Fruit fly (Drosophila melanogaster) whole organism, embryonic: ENCODE data around the gene CG6689.

Source experiments
- CG10147 ChIP-seq: fragments of 200-800 bp; sonication (Bioruptor generic); optimal IDR thresholded peaks from 2 replicates; lab custom pipeline; 2019; ENCODE audit warnings: missing biosample characterization, mild to moderate bottlenecking, missing genetic modification characterization, moderate library complexity
- CG11085 ChIP-seq: fragments of 200-800 bp; sonication (Bioruptor generic); IDR thresholded peaks from 2 replicates; pipeline ENCODE4 v1.3.6; 2022; ENCODE audit warnings: missing biosample characterization, missing genetic modification characterization
- CG13894 ChIP-seq: fragments of 200-800 bp; sonication (Bioruptor generic); optimal IDR thresholded peaks from 3 replicates; lab custom pipeline; 2018; ENCODE audit warnings: missing biosample characterization, mild to moderate bottlenecking, missing genetic modification characterization, moderate library complexity
- CG15479 ChIP-seq: fragments of 200-800 bp; sonication (Bioruptor generic); optimal IDR thresholded peaks from 3 replicates; lab custom pipeline; 2019; ENCODE audit warnings: missing biosample characterization, mild to moderate bottlenecking, missing genetic modification characterization, moderate library complexity
- CG1603 ChIP-seq: fragments of 200-800 bp; sonication (Bioruptor generic); optimal IDR thresholded peaks from 2 replicates; lab custom pipeline; 2019; ENCODE audit warnings: missing biosample characterization, mild to moderate bottlenecking, missing genetic modification characterization, moderate library complexity
- CG1647 ChIP-seq: fragments of 200-800 bp; sonication (Bioruptor generic); optimal IDR thresholded peaks from 3 replicates; lab custom pipeline; 2016; ENCODE audit warnings: missing biosample characterization, missing genetic modification characterization
- CG1832 ChIP-seq: fragments of 200-800 bp; sonication (Bioruptor generic); optimal IDR thresholded peaks from 2 replicates; lab custom pipeline; 2017; ENCODE audit warnings: missing biosample characterization, mild to moderate bottlenecking, missing genetic modification characterization, inconsistent platforms
- CG2875 ChIP-seq: fragments of 200-800 bp; sonication (Bioruptor generic); optimal IDR thresholded peaks from 2 replicates; lab custom pipeline; 2017; ENCODE audit warnings: missing biosample characterization, mild to moderate bottlenecking, missing genetic modification characterization, missing genetic modification reagents
- CG30431 ChIP-seq: fragments of 200-800 bp; sonication (Bioruptor generic); optimal IDR thresholded peaks from 2 replicates; lab custom pipeline; 2017; ENCODE audit warnings: missing biosample characterization, missing genetic modification characterization
- CG3065 ChIP-seq: fragments of 200-800 bp; sonication (Bioruptor generic); optimal IDR thresholded peaks from 2 replicates; lab custom pipeline; 2016; ENCODE audit warnings: missing biosample characterization, missing genetic modification characterization
- CG3838 ChIP-seq: fragments of 200-800 bp; sonication (Bioruptor generic); optimal IDR thresholded peaks from 3 replicates; lab custom pipeline; 2016; ENCODE audit warnings: missing biosample characterization, missing genetic modification characterization
- CG7745 ChIP-seq: fragments of 200-800 bp; sonication (Bioruptor generic); optimal IDR thresholded peaks from 2 replicates; lab custom pipeline; 2018; ENCODE audit warnings: missing biosample characterization, mild to moderate bottlenecking, missing genetic modification characterization, moderate library complexity
- CG8290 ChIP-seq, 3 experiments: fragments of 200-800 bp; sonication (Bioruptor generic); optimal IDR thresholded peaks; 2 replicates each; lab custom pipeline; 2016 to 2019; ENCODE audit warnings: missing biosample characterization in 3 of 3, missing genetic modification characterization in 3 of 3, mild to moderate bottlenecking in 2 of 3, moderate library complexity in 1 of 3
- CG9876 ChIP-seq: fragments of 200-800 bp; sonication (Bioruptor generic); optimal IDR thresholded peaks from 2 replicates; lab custom pipeline; 2016; ENCODE audit warnings: missing biosample characterization, missing genetic modification characterization
- CHES-1-like ChIP-seq: fragments of 200-800 bp; sonication (Bioruptor generic); optimal IDR thresholded peaks from 2 replicates; lab custom pipeline; 2016; ENCODE audit warnings: missing biosample characterization, missing genetic modification characterization
- Dad ChIP-seq: fragments of 200-800 bp; sonication (Bioruptor generic); optimal IDR thresholded peaks from 3 replicates; lab custom pipeline; 2016; ENCODE audit warnings: missing biosample characterization, missing genetic modification characterization
- E2f2 ChIP-seq: fragments of 200-800 bp; sonication (Bioruptor generic); IDR thresholded peaks from 2 replicates; pipeline ENCODE4 v1.3.6; 2022; ENCODE audit warnings: missing biosample characterization, missing genetic modification characterization
- Ets65A ChIP-seq: fragments of 200-800 bp; sonication (Bioruptor generic); peaks from one replicate; lab custom pipeline; 2016; ENCODE audit warnings: missing biosample characterization, missing genetic modification characterization
- Lhr ChIP-seq: fragments of 200-800 bp; sonication (Bioruptor generic); optimal IDR thresholded peaks from 3 replicates; lab custom pipeline; 2017; ENCODE audit warnings: mild to moderate bottlenecking, missing biosample characterization, missing genetic modification reagents, missing genetic modification characterization
- MESR4 ChIP-seq: fragments of 200-800 bp; sonication (Bioruptor generic); optimal IDR thresholded peaks from 2 replicates; lab custom pipeline; 2018; ENCODE audit warnings: missing biosample characterization, mild to moderate bottlenecking, missing genetic modification characterization, moderate library complexity
- Pdp1 ChIP-seq, 2 experiments: fragments of 200-800 bp; sonication (Bioruptor generic); optimal IDR thresholded peaks; 3 replicates each; lab custom pipeline; 2016; ENCODE audit warnings: missing biosample characterization in 2 of 2, missing genetic modification characterization in 2 of 2, mild to moderate bottlenecking in 1 of 2, moderate library complexity in 1 of 2
- Six4 ChIP-seq: fragments of 200-800 bp; sonication (Bioruptor generic); optimal IDR thresholded peaks from 2 replicates; lab custom pipeline; 2016; ENCODE audit warnings: missing biosample characterization, missing genetic modification characterization
- Sox100B ChIP-seq: fragments of 200-800 bp; sonication (Bioruptor generic); optimal IDR thresholded peaks from 3 replicates; lab custom pipeline; 2018; ENCODE audit warnings: missing biosample characterization, mild to moderate bottlenecking, missing genetic modification characterization
- ac ChIP-seq: fragments of 200-800 bp; sonication (Bioruptor generic); optimal IDR thresholded peaks from 3 replicates; lab custom pipeline; 2017; ENCODE audit warnings: missing biosample characterization, mild to moderate bottlenecking, missing genetic modification characterization
- bbx ChIP-seq: fragments of 200-800 bp; sonication (Bioruptor generic); IDR thresholded peaks from 2 replicates; pipeline ENCODE4 v1.3.6; 2022; ENCODE audit warnings: missing biosample characterization, missing genetic modification characterization; ENCODE audit not compliant: partially characterized antibody
- bigmax ChIP-seq: fragments of 200-800 bp; sonication (Bioruptor generic); optimal IDR thresholded peaks from 2 replicates; lab custom pipeline; 2018; ENCODE audit warnings: missing biosample characterization, mild to moderate bottlenecking, missing genetic modification characterization
- chm ChIP-seq: fragments of 200-800 bp; sonication (Bioruptor generic); IDR thresholded peaks from 2 replicates; pipeline ENCODE4 v1.3.6; 2022; ENCODE audit warnings: missing biosample characterization, missing genetic modification characterization
- cwo ChIP-seq: fragments of 200-800 bp; sonication (Bioruptor generic); optimal IDR thresholded peaks from 3 replicates; lab custom pipeline; 2017; ENCODE audit warnings: missing biosample characterization, missing genetic modification characterization, mild to moderate bottlenecking, moderate library complexity, missing genetic modification reagents
- insv ChIP-seq, 2 experiments: fragments of 200-800 bp; sonication (Bioruptor generic); optimal IDR thresholded peaks; 3 replicates each; lab custom pipeline; 2016 to 2018; ENCODE audit warnings: missing biosample characterization in 2 of 2, missing genetic modification characterization in 2 of 2
- jigr1 ChIP-seq: fragments of 200-800 bp; sonication (Bioruptor generic); IDR thresholded peaks from 3 replicates; pipeline ENCODE4 v1.3.6; 2022; ENCODE audit warnings: missing biosample characterization, missing genetic modification characterization
- lola ChIP-seq, 3 experiments: fragments of >200 bp in 2 of 3; fragments of 200-800 bp in 1 of 3; sonication (Bioruptor generic) in 1 of 3; optimal IDR thresholded peaks; 2 replicates each; lab custom pipeline; 2017 to 2019; ENCODE audit warnings: missing biosample characterization in 3 of 3, missing genetic modification characterization in 3 of 3, mild to moderate bottlenecking in 1 of 3, moderate library complexity in 1 of 3
- mirr ChIP-seq: fragments of 200-800 bp; sonication (Bioruptor generic); optimal IDR thresholded peaks from 3 replicates; lab custom pipeline; 2018; ENCODE audit warnings: missing biosample characterization, mild to moderate bottlenecking, missing genetic modification characterization
- nerfin-2 ChIP-seq: fragments of 200-800 bp; sonication (Bioruptor generic); IDR thresholded peaks from 2 replicates; pipeline ENCODE4 v1.3.6; 2022; ENCODE audit warnings: missing biosample characterization, missing genetic modification characterization; ENCODE audit not compliant: partially characterized antibody
- peb ChIP-seq: fragments of 200-800 bp; sonication (Bioruptor generic); IDR thresholded peaks from 2 replicates; pipeline ENCODE4 v1.3.6; 2022; ENCODE audit warnings: missing biosample characterization, missing genetic modification characterization
- ro ChIP-seq: fragments of 200-800 bp; sonication (Bioruptor generic); IDR thresholded peaks from 2 replicates; pipeline ENCODE4 v1.3.6; 2022; ENCODE audit warnings: missing biosample characterization, missing genetic modification characterization
- sisA ChIP-seq: fragments of 200-800 bp; sonication (Bioruptor generic); IDR thresholded peaks from 2 replicates; pipeline ENCODE4 v1.3.6; 2022; ENCODE audit warnings: missing biosample characterization, missing genetic modification characterization
- so ChIP-seq: fragments of 200-800 bp; sonication (Bioruptor generic); IDR thresholded peaks from 3 replicates; pipeline ENCODE4 v1.3.6; 2022; ENCODE audit warnings: missing biosample characterization, missing genetic modification characterization
- ssp ChIP-seq: fragments of 200-800 bp; sonication (Bioruptor generic); IDR thresholded peaks from 2 replicates; pipeline ENCODE4 v1.3.6; 2022; ENCODE audit warnings: missing biosample characterization, missing genetic modification characterization

CG6689 gene

dm6 chr3R:11214449-11214950 lies 5.4 kb downstream of the CG6689 start, which contains the start of gene ZnT86D (continued):
- TF ChIP-seq jigr1 (GFP tag; lab: Robert Waterston, UW): no peak
- TF ChIP-seq ro (GFP tag; lab: Robert Waterston, UW): no peak
- TF ChIP-seq CG10147: peak; percentile 79
- TF ChIP-seq bbx (GFP tag; lab: Robert Waterston, UW): no peak; the same call in 1 of the 2 replicates
- TF ChIP-seq Lhr: no peak
- peak; percentile 13 for TF ChIP-seq bigmax
- peak; percentile 24 for TF ChIP-seq CG8290 (GFP tag; optimal IDR thresholded peaks at IDR 0.05; lab: Kevin White, UChicago)
- peak in 1 of 2 experiments; percentile 69 for TF ChIP-seq CG8290 (tag; optimal IDR thresholded peaks at IDR 0.05; lab: Kevin White, UChicago)
- peak in 1 of 3 experiments; percentile 46 for TF ChIP-seq lola (GFP tag; optimal IDR thresholded peaks at IDR 0.05; lab: Kevin White, UChicago)
- no peak for TF ChIP-seq ssp (GFP tag; lab: Robert Waterston, UW)
- no peak for TF ChIP-seq so
- TF ChIP-seq cwo: peak; percentile 49
- peak; percentile 79 for TF ChIP-seq CG13894
- TF ChIP-seq E2f2 (GFP tag; lab: Robert Waterston, UW): peak; percentile 26; the same call in 1 of the 2 replicates
- peak; percentile 48 to 49 for TF ChIP-seq Pdp1 (GFP tag; optimal IDR thresholded peaks at IDR 0.05; lab: Kevin White, UChicago)
- TF ChIP-seq MESR4 (GFP tag; lab: Kevin White, UChicago): peak; percentile 55
- no peak for TF ChIP-seq CG30431 (GFP tag; lab: Kevin White, UChicago)
- no peak for TF ChIP-seq CG9876 (GFP tag; lab: Kevin White, UChicago)
- TF ChIP-seq CG2875 (GFP tag; lab: Kevin White, UChicago): no peak
- TF ChIP-seq CG1603 (tag; lab: Kevin White, UChicago): peak; percentile 26
- no peak for TF ChIP-seq nerfin-2 (GFP tag; lab: Robert Waterston, UW)
- peak; percentile 97 for TF ChIP-seq Ets65A (GFP tag; lab: Kevin White, UChicago)
- peak; percentile 10 for TF ChIP-seq mirr (GFP tag; lab: Kevin White, UChicago)
- TF ChIP-seq CG15479 (GFP tag; lab: Kevin White, UChicago): no peak
- no peak for TF ChIP-seq Six4
- peak; percentile 22 for TF ChIP-seq CG1647 (GFP tag; lab: Kevin White, UChicago)
- peak; percentile 19 for TF ChIP-seq Dad
- no peak for TF ChIP-seq CG3065 (GFP tag; lab: Kevin White, UChicago)
- TF ChIP-seq Sox100B (GFP tag; lab: Kevin White, UChicago): peak; percentile 72
- no peak for TF ChIP-seq chm (GFP tag; lab: Robert Waterston, UW)
- TF ChIP-seq CG11085: no peak
- TF ChIP-seq CG7745 (tag; lab: Kevin White, UChicago): no peak
- no peak for TF ChIP-seq CG1832
- peak; percentile 35; the same call in 1 of the 2 replicates for TF ChIP-seq sisA
- TF ChIP-seq ac (GFP tag; lab: Kevin White, UChicago): no peak
- TF ChIP-seq CHES-1-like (GFP tag; lab: Kevin White, UChicago): peak; percentile 75
- peak; percentile 53 to 91 for TF ChIP-seq insv (GFP tag; optimal IDR thresholded peaks at IDR 0.05; lab: Kevin White, UChicago)
- TF ChIP-seq CG3838 (GFP tag; lab: Kevin White, UChicago): peak; percentile 26
- no peak for TF ChIP-seq peb (GFP tag; lab: Robert Waterston, UW)
